Worm (Caenorhabditis elegans) whole organism, young adult: ENCODE results near the gene ZK688.1.

Experiments used
- B0035.1 ChIP-seq: sonication (generic microtip); optimal IDR thresholded peaks from 2 replicates; lab custom pipeline; 2016; ENCODE audit warnings: missing genetic modification characterization, mild to moderate bottlenecking, missing compliant biosample characterization, missing genotype, missing genetic modification reagents
- B0261.1 ChIP-seq: sonication (generic microtip); optimal IDR thresholded peaks from 2 replicates; lab custom pipeline; 2016; ENCODE audit warnings: mild to moderate bottlenecking, missing genetic modification characterization, moderate library complexity, missing compliant biosample characterization
- B0336.3 ChIP-seq: fragments of 200-800 bp; sonication (Bioruptor generic); IDR thresholded peaks from 2 replicates; pipeline ENCODE4 v1.3.6; 2022; ENCODE audit warnings: missing genetic modification characterization, missing compliant biosample characterization
- F10E7.11 ChIP-seq: sonication (generic microtip); optimal IDR thresholded peaks from 2 replicates; lab custom pipeline; 2017; ENCODE audit warnings: mild to moderate bottlenecking, missing genetic modification characterization, moderate library complexity, missing compliant biosample characterization
- F22D6.2 ChIP-seq: sonication (generic microtip); optimal IDR thresholded peaks from 2 replicates; lab custom pipeline; 2016; ENCODE audit warnings: mild to moderate bottlenecking, missing genetic modification characterization, missing compliant biosample characterization
- F33H1.4 ChIP-seq: fragments of 200-800 bp; sonication (Bioruptor generic); IDR thresholded peaks from 2 replicates; pipeline ENCODE4 v1.3.6; 2022; ENCODE audit warnings: missing genetic modification reagents, missing genetic modification characterization, missing compliant biosample characterization
- F39B2.1 ChIP-seq: fragments of 200-800 bp; sonication (Bioruptor generic); IDR thresholded peaks from 2 replicates; pipeline ENCODE4 v1.3.6; 2022; ENCODE audit warnings: missing genetic modification reagents, missing genetic modification characterization, missing compliant biosample characterization
- F55B11.4 ChIP-seq: sonication (generic microtip); optimal IDR thresholded peaks from 2 replicates; lab custom pipeline; 2016; ENCODE audit warnings: missing compliant biosample characterization, missing genetic modification characterization, borderline replicate concordance; ENCODE audit not compliant: insufficient read depth
- F57C9.4 ChIP-seq: sonication (generic microtip); optimal IDR thresholded peaks from 2 replicates; lab custom pipeline; 2017; ENCODE audit warnings: mild to moderate bottlenecking, missing genetic modification characterization, missing compliant biosample characterization
- ama-1 ChIP-seq, 3 experiments: fragments of 150-350 bp in 1 of 3; sonication (generic microtip) in 2 of 3; optimal IDR thresholded peaks; 2 replicates each; lab custom pipeline; 2014 to 2018; ENCODE audit warnings: missing biosample characterization in 2 of 3, missing genetic modification characterization in 2 of 3, missing genetic modification reagents in 2 of 3
- aptf-3 ChIP-seq: fragments of 200-800 bp; sonication (Bioruptor generic); IDR thresholded peaks from 2 replicates; pipeline ENCODE4 v1.3.6; 2022; ENCODE audit warnings: missing genetic modification characterization, missing compliant biosample characterization
- attf-3 ChIP-seq: fragments of 200-800 bp; sonication (Bioruptor generic); conservative IDR thresholded peaks from 2 replicates; pipeline ENCODE4 v1.3.6; 2022; ENCODE audit warnings: missing genetic modification reagents, missing genetic modification characterization, missing compliant biosample characterization
- attf-5 ChIP-seq: fragments of 200-800 bp; sonication (Bioruptor generic); optimal IDR thresholded peaks from 2 replicates; lab custom pipeline; 2018; ENCODE audit warnings: mild to moderate bottlenecking, missing genetic modification characterization, missing compliant biosample characterization
- attf-6 ChIP-seq: fragments of 200-800 bp; sonication (Bioruptor generic); IDR thresholded peaks from 2 replicates; pipeline ENCODE4 v1.3.6; 2022; ENCODE audit warnings: missing genetic modification reagents, missing genetic modification characterization, missing compliant biosample characterization
- bed-2 ChIP-seq: fragments of 200-800 bp; sonication (Bioruptor generic); IDR thresholded peaks from 2 replicates; pipeline ENCODE4 v1.3.6; 2022; ENCODE audit warnings: missing genetic modification reagents, missing genetic modification characterization, missing compliant biosample characterization
- cebp-2 ChIP-seq: fragments of 200-800 bp; sonication (Bioruptor generic); IDR thresholded peaks from 2 replicates; pipeline ENCODE4 v1.3.6; 2022; ENCODE audit warnings: missing genetic modification characterization, missing compliant biosample characterization
- ceh-91 ChIP-seq: fragments of 200-800 bp; sonication (Bioruptor generic); IDR thresholded peaks from 2 replicates; pipeline ENCODE4 v1.3.6; 2022; ENCODE audit warnings: missing genetic modification reagents, missing genetic modification characterization, missing compliant biosample characterization
- die-1 ChIP-seq: sonication (generic microtip); optimal IDR thresholded peaks from 2 replicates; lab custom pipeline; 2016; ENCODE audit warnings: missing genotype, mild to moderate bottlenecking, missing genetic modification characterization, missing compliant biosample characterization
- dox-1 ChIP-seq: fragments of 200-800 bp; sonication (Bioruptor generic); IDR thresholded peaks from 2 replicates; pipeline ENCODE4 v1.3.6; 2022; ENCODE audit warnings: missing genetic modification reagents, missing genetic modification characterization, missing compliant biosample characterization
- dpff-1 ChIP-seq: sonication (generic microtip); optimal IDR thresholded peaks from 2 replicates; lab custom pipeline; 2017; ENCODE audit warnings: mild to moderate bottlenecking, missing genetic modification characterization, missing compliant biosample characterization
- egl-18 ChIP-seq: fragments of 200-800 bp; sonication (Bioruptor generic); IDR thresholded peaks from 2 replicates; pipeline ENCODE4 v1.3.6; 2022; ENCODE audit warnings: missing genetic modification reagents, missing genetic modification characterization, missing compliant biosample characterization
- egrh-3 ChIP-seq: fragments of 200-800 bp; sonication (Bioruptor generic); IDR thresholded peaks from 2 replicates; pipeline ENCODE4 v1.3.6; 2022; ENCODE audit warnings: missing genetic modification reagents, missing genetic modification characterization, missing compliant biosample characterization
- gei-17 ChIP-seq: fragments of 200-800 bp; sonication (Bioruptor generic); optimal IDR thresholded peaks from 2 replicates; lab custom pipeline; 2018; ENCODE audit warnings: mild to moderate bottlenecking, missing genetic modification characterization, missing compliant biosample characterization
- him-1 ChIP-seq: sonication (generic microtip); optimal IDR thresholded peaks from 2 replicates; lab custom pipeline; 2016; ENCODE audit warnings: missing genotype, missing genetic modification reagents, missing genetic modification characterization, missing compliant biosample characterization
- hmg-1.2 ChIP-seq: fragments of 200-800 bp; sonication (Bioruptor generic); IDR thresholded peaks from 2 replicates; pipeline ENCODE4 v1.3.6; 2022; ENCODE audit warnings: missing genetic modification reagents, missing genetic modification characterization, missing compliant biosample characterization
- let-607 ChIP-seq, 2 experiments: fragments of 200-800 bp in 1 of 2; sonication (Bioruptor generic) in 1 of 2; sonication (generic microtip) in 1 of 2; optimal IDR thresholded peaks; 2 replicates each; lab custom pipeline; 2016 to 2018; ENCODE audit warnings: mild to moderate bottlenecking in 2 of 2, missing compliant biosample characterization in 2 of 2, missing genetic modification characterization in 2 of 2, moderate library complexity in 2 of 2, missing genotype in 1 of 2
- lin-26 ChIP-seq: fragments of 200-800 bp; sonication (Bioruptor generic); IDR thresholded peaks from 2 replicates; pipeline ENCODE4 v1.3.6; 2022; ENCODE audit warnings: missing genetic modification reagents, missing genetic modification characterization, missing compliant biosample characterization
- lin-54 ChIP-seq: fragments of 200-800 bp; sonication (Bioruptor generic); optimal IDR thresholded peaks from 2 replicates; lab custom pipeline; 2018; ENCODE audit warnings: mild to moderate bottlenecking, missing genetic modification characterization, missing compliant biosample characterization
- lir-1 ChIP-seq: fragments of 200-800 bp; sonication (Bioruptor generic); conservative IDR thresholded peaks from 2 replicates; pipeline ENCODE4 v1.3.6; 2022; ENCODE audit warnings: missing genetic modification reagents, missing genetic modification characterization, missing compliant biosample characterization
- lsy-27 ChIP-seq: sonication (generic microtip); optimal IDR thresholded peaks from 2 replicates; lab custom pipeline; 2017; ENCODE audit warnings: missing genetic modification characterization, mild to moderate bottlenecking, missing compliant biosample characterization, antibody characterized with exemption, missing genotype, borderline replicate concordance; ENCODE audit not compliant: insufficient read depth
- madf-3 ChIP-seq: fragments of 200-800 bp; sonication (Bioruptor generic); IDR thresholded peaks from 2 replicates; pipeline ENCODE4 v1.3.6; 2022; ENCODE audit warnings: missing genetic modification reagents, missing genetic modification characterization, missing compliant biosample characterization
- madf-8 ChIP-seq: fragments of 200-800 bp; sonication (Bioruptor generic); conservative IDR thresholded peaks from 2 replicates; pipeline ENCODE4 v1.3.6; 2022; ENCODE audit warnings: missing genetic modification reagents, missing genetic modification characterization, missing compliant biosample characterization
- mcd-1 ChIP-seq: fragments of 200-800 bp; sonication (Bioruptor generic); IDR thresholded peaks from 2 replicates; pipeline ENCODE4 v1.3.6; 2022; ENCODE audit warnings: missing genetic modification reagents, missing genetic modification characterization, missing compliant biosample characterization
- mxl-1 ChIP-seq: sonication (generic microtip); optimal IDR thresholded peaks from 2 replicates; lab custom pipeline; 2016; ENCODE audit warnings: missing genetic modification characterization, missing compliant biosample characterization
- nfya-2 ChIP-seq: fragments of 200-800 bp; sonication (Bioruptor generic); IDR thresholded peaks from 2 replicates; pipeline ENCODE4 v1.3.6; 2022; ENCODE audit warnings: missing genetic modification reagents, missing genetic modification characterization, missing compliant biosample characterization
- nhr-27 ChIP-seq: fragments of 200-800 bp; sonication (Bioruptor generic); optimal IDR thresholded peaks from 2 replicates; lab custom pipeline; 2018; ENCODE audit warnings: mild to moderate bottlenecking, missing genetic modification characterization, moderate library complexity, missing compliant biosample characterization
- rec-8 ChIP-seq, 2 experiments: sonication (generic microtip); optimal IDR thresholded peaks; 2 replicates each; lab custom pipeline; 2016; ENCODE audit warnings: mild to moderate bottlenecking in 2 of 2, missing genetic modification characterization in 2 of 2, missing genetic modification reagents in 2 of 2, missing genotype in 2 of 2, missing biosample characterization in 1 of 2, missing compliant biosample characterization in 1 of 2, moderate library complexity in 1 of 2
- rpc-1 ChIP-seq, 2 experiments: fragments of 150-350 bp in 1 of 2; sonication (generic microtip) in 1 of 2; optimal IDR thresholded peaks; 2 replicates each; lab custom pipeline; 2014 to 2018; ENCODE audit warnings: missing biosample characterization in 1 of 2, missing genetic modification characterization in 1 of 2, missing genetic modification reagents in 1 of 2, missing genotype in 1 of 2
- sea-2 ChIP-seq: fragments of 200-800 bp; sonication (Bioruptor generic); IDR thresholded peaks from 2 replicates; pipeline ENCODE4 v1.3.6; 2022; ENCODE audit warnings: missing genetic modification characterization, missing compliant biosample characterization
- snpc-3.4 ChIP-seq: sonication (generic microtip); optimal IDR thresholded peaks from 2 replicates; lab custom pipeline; 2017; ENCODE audit warnings: missing genetic modification characterization, mild to moderate bottlenecking, missing compliant biosample characterization, antibody characterized with exemption, moderate library complexity, missing genotype, missing genetic modification reagents
- snpc-4 ChIP-seq, 5 experiments: fragments of 150-350 bp in 1 of 5; sonication (generic microtip) in 4 of 5; optimal IDR thresholded peaks; 2 replicates each; lab custom pipeline; 2014 to 2018; ENCODE audit warnings: missing genetic modification characterization in 5 of 5, missing biosample characterization in 3 of 5, antibody characterized with exemption in 2 of 5, mild to moderate bottlenecking in 2 of 5, missing compliant biosample characterization in 2 of 5, missing genotype in 2 of 5, moderate library complexity in 2 of 5, missing genetic modification reagents in 1 of 5
- tlf-1 ChIP-seq: fragments of 200-800 bp; sonication (Bioruptor generic); optimal IDR thresholded peaks from 2 replicates; lab custom pipeline; 2018; ENCODE audit warnings: mild to moderate bottlenecking, missing genetic modification characterization, missing compliant biosample characterization
- unc-62 ChIP-seq: fragments of 150-350 bp; optimal IDR thresholded peaks from 2 replicates; lab custom pipeline; 2014; ENCODE audit warnings: missing biosample characterization, missing genetic modification reagents, missing genetic modification characterization
- xnd-1 ChIP-seq: sonication (generic microtip); optimal IDR thresholded peaks from 2 replicates; lab custom pipeline; 2016; ENCODE audit warnings: missing genotype, missing genetic modification reagents, missing genetic modification characterization, missing compliant biosample characterization
- ztf-3 ChIP-seq: fragments of 200-800 bp; sonication (Bioruptor generic); optimal IDR thresholded peaks from 2 replicates; lab custom pipeline; 2018; ENCODE audit warnings: mild to moderate bottlenecking, missing genetic modification characterization, missing compliant biosample characterization

Gene ZK688.1

DNA sequence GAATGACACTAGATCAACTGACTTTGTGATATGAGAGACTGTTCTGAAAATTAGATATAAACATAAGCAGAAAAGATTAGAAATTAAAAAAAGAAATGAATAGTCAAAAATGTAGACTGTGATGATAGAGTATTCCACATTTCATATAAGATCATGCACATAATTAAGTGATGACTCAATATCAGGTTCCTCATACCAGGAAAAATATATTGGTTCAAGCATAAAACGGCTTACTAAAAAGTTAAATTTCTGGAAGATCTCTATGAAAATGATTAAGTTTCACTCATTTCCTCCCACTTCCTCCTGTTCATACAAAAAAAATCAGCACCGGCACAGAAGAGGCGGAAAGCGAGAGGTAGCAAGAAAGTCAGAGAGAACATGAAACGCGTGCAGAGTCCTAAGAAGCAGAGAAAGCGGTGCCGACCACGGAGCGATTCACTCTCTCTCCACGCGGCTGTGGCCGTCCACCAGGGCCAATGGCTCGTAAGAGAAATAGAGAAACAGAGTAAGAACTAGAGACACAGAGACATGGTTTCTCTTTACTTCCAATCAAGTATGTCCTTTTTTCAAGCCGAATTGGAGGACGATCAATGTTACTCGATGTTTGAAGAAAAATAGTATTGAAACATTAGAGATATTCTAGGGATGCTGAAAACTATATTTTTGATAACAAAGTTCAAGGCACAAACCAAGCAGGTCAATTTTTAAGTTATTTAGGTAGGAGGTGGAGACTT, 17.6 kb upstream of the ZK688.1 start, which contains the start of the genes ZK688.5 and fahd-1 (continued):
- no peak for TF ChIP-seq him-1 (tag; lab: Kevin White, UChicago)
- TF ChIP-seq snpc-3.4 (tag; lab: Kevin White, UChicago): no peak
- TF ChIP-seq lin-26 (GFP tag; lab: Robert Waterston, UW): 0 out of 2 replicates have a peak, but pooled peaks have one; percentile 25
- TF ChIP-seq B0035.1 (tag; lab: Kevin White, UChicago): no peak
- TF ChIP-seq B0261.1 (tag; lab: Kevin White, UChicago): no peak
- no peak for TF ChIP-seq mxl-1 (tag; lab: Kevin White, UChicago)
- no peak for TF ChIP-seq rec-8 (tag; optimal IDR thresholded peaks at IDR 0.05; lab: Kevin White, UChicago)
- TF ChIP-seq rpc-1 (optimal IDR thresholded peaks at IDR 0.05; lab: Kevin White, UChicago): no peak
- no peak for TF ChIP-seq rpc-1 (tag; optimal IDR thresholded peaks at IDR 0.05; lab: Kevin White, UChicago)
- TF ChIP-seq F57C9.4: no peak
- TF ChIP-seq bed-2 (GFP tag; lab: Robert Waterston, UW): no peak
- TF ChIP-seq egrh-3 (GFP tag; lab: Robert Waterston, UW): peak; percentile 24; the same call in 1 of the 2 replicates
- no peak for TF ChIP-seq sea-2 (GFP tag; lab: Robert Waterston, UW)
- no peak for TF ChIP-seq egl-18 (GFP tag; lab: Robert Waterston, UW)
- no peak for TF ChIP-seq gei-17 (GFP tag; lab: Kevin White, UChicago)
- no peak for TF ChIP-seq ceh-91 (GFP tag; lab: Robert Waterston, UW)
- peak; percentile 86 for TF ChIP-seq attf-5 (GFP tag; lab: Kevin White, UChicago)
- peak; percentile 27 to 51 for TF ChIP-seq let-607 (tag; optimal IDR thresholded peaks at IDR 0.05; lab: Kevin White, UChicago)
- no peak for TF ChIP-seq attf-6
- TF ChIP-seq lin-54: peak; percentile 7
- TF ChIP-seq mcd-1 (GFP tag; lab: Robert Waterston, UW): no peak; the same call in 1 of the 2 replicates
- no peak for TF ChIP-seq dpff-1 (tag; lab: Kevin White, UChicago)
- TF ChIP-seq F55B11.4 (tag; lab: Kevin White, UChicago): no peak
- TF ChIP-seq lsy-27 (tag; lab: Kevin White, UChicago): peak; percentile 71
- no peak for TF ChIP-seq F39B2.1 (GFP tag; lab: Robert Waterston, UW)
- no peak for TF ChIP-seq snpc-4 (GFP tag; optimal IDR thresholded peaks at IDR 0.05; lab: Kevin White, UChicago)
- TF ChIP-seq snpc-4 (tag; optimal IDR thresholded peaks at IDR 0.05; lab: Kevin White, UChicago): peak in 3 of 4 experiments; percentile 2 to 48 (median 12)
- TF ChIP-seq F22D6.2 (tag; lab: Kevin White, UChicago): no peak
- no peak for TF ChIP-seq madf-3 (GFP tag; lab: Robert Waterston, UW)
- TF ChIP-seq ztf-3 (GFP tag; lab: Kevin White, UChicago): no peak
- TF ChIP-seq F10E7.11: no peak
- TF ChIP-seq nhr-27: no peak
- 0 out of 2 replicates have a peak, but pooled peaks have one; percentile 22 for TF ChIP-seq attf-3 (GFP tag; lab: Robert Waterston, UW)
- no peak; the same call in 1 of the 2 replicates for TF ChIP-seq dox-1 (GFP tag; lab: Robert Waterston, UW)
- TF ChIP-seq lir-1 (GFP tag; lab: Robert Waterston, UW): no peak
- TF ChIP-seq die-1 (tag; lab: Kevin White, UChicago): no peak
- no peak for TF ChIP-seq cebp-2 (GFP tag; lab: Robert Waterston, UW)
- TF ChIP-seq F33H1.4 (GFP tag; lab: Robert Waterston, UW): no peak
- TF ChIP-seq B0336.3 (GFP tag; lab: Robert Waterston, UW): 0 out of 2 replicates have a peak, but pooled peaks have one; percentile 52
- no peak for TF ChIP-seq xnd-1 (tag; lab: Kevin White, UChicago)
- TF ChIP-seq tlf-1 (GFP tag; lab: Kevin White, UChicago): no peak
- TF ChIP-seq madf-8 (GFP tag; lab: Robert Waterston, UW): no peak
- no peak for TF ChIP-seq nfya-2 (GFP tag; lab: Robert Waterston, UW)
- TF ChIP-seq aptf-3 (GFP tag; lab: Robert Waterston, UW): no peak
- peak; percentile 87; the same call in 1 of the 2 replicates for TF ChIP-seq hmg-1.2 (GFP tag; lab: Robert Waterston, UW)
- TF ChIP-seq unc-62 (GFP tag; lab: Kevin White, UChicago): peak; percentile 23
- TF ChIP-seq ama-1 (optimal IDR thresholded peaks at IDR 0.05; lab: Kevin White, UChicago): no peak
- no peak for TF ChIP-seq ama-1 (GFP tag; optimal IDR thresholded peaks at IDR 0.05; lab: Kevin White, UChicago)
